Worm (Caenorhabditis elegans) whole organism, L1 larva: ENCODE results near the gene T08D2.8.
"Not testable (repeated sequence)": the region's sequence is repeated elsewhere in the genome, so short reads cannot be mapped to it uniquely, and the experiment has no call there.

ENCODE experiments used
- hpl-2 ChIP-seq: fragments of 150-350 bp; optimal IDR thresholded peaks from 2 replicates; lab custom pipeline; 2014; ENCODE audit warnings: missing biosample characterization, missing genetic modification reagents, missing genetic modification characterization
- lin-39 ChIP-seq: fragments of 150-350 bp; optimal IDR thresholded peaks from 2 replicates; lab custom pipeline; 2014; ENCODE audit warnings: missing biosample characterization, missing genetic modification reagents, missing genetic modification characterization
- mef-2 ChIP-seq: fragments of 150-350 bp; optimal IDR thresholded peaks from 2 replicates; lab custom pipeline; 2014; ENCODE audit warnings: missing biosample characterization, missing genetic modification characterization

DNA sequence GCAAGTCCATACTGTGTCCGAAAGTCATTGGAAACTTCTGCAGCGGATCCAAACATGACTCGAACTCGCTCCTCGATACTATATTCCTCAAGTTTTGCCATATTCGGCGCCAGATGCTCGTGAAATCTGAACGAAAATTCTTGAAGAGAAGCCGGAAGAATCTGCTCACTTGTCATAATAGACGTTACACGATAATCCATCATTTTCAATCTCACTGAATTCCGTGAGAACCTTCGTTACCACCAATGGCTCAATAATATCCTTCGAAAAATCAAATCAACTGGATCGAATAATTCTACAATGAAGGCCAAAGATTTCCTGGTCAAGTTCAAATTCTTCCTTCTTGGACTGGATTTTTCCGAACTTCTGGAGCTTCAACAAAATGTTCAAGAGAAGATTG is 18.5 kb downstream of the T08D2.8 start, which contains the start of gene Y73B3B.1:
- not testable (repeated sequence) for TF ChIP-seq mef-2 (tag; lab: Kevin White, UChicago); lin-39; hpl-2 (GFP tag; lab: Kevin White, UChicago)
